Worm (Caenorhabditis elegans): Measurements from ENCODE around the gene mlc-2.

mlc-2 gene

DNA sequence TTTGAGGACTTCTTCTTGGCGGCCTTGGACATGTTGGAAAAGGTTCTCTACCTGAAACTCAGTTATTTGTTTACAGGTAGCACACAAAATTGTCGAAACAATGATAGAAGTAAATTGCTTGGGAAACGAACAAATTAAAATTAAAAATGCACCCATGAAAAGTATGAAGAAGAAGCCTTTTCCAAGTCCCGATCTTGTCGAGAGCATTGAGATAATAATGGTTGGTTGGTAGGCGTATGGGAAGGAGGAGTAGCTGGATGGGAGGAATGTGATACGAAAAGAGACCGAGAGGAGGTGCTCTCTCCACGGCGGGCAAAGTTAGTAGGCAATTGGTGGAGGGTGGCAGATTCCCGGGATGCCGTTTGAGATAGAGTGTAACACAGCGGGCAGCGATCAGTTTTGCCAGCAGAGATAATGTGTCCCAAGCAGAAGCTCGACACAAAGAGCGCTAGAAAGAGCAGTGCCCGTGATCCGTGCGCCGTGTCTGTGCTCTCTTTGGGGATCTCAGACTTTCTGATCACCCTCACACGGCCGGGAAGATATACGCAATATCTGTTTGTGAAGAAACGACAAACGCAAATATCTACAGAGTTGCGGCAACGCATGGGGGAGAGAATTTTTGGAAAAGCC lies at the start of gene mlc-2:
mlc-2 (minus strand) TSS at position 51 of the 630 bp plus-strand sequence.
- TF ChIP-seq nhr-77 (tag; optimal IDR thresholded peaks at IDR 0.05) (no peak), nhr-129 (tag; optimal IDR thresholded peaks at IDR 0.05) (peak; percentile 28), crh-2 (tag; optimal IDR thresholded peaks at IDR 0.05) (no peak), Y55F3AM.14 (GFP tag; optimal IDR thresholded peaks at IDR 0.05) (no peak), gmeb-1 (tag; optimal IDR thresholded peaks at IDR 0.05) (no peak), lin-39 (tag; optimal IDR thresholded peaks at IDR 0.05) (no peak), F13H6.1 (tag; optimal IDR thresholded peaks at IDR 0.05) (peak; percentile 84), ZK546.5 (tag; optimal IDR thresholded peaks at IDR 0.05) (no peak), sma-9 (GFP tag; optimal IDR thresholded peaks at IDR 0.05) (peak; percentile 14), sma-9 (tag; optimal IDR thresholded peaks at IDR 0.05) (no peak), R02D3.7 (tag; optimal IDR thresholded peaks at IDR 0.05) (no peak), unc-55 (GFP tag; optimal IDR thresholded peaks at IDR 0.05) (no peak)

DNA sequence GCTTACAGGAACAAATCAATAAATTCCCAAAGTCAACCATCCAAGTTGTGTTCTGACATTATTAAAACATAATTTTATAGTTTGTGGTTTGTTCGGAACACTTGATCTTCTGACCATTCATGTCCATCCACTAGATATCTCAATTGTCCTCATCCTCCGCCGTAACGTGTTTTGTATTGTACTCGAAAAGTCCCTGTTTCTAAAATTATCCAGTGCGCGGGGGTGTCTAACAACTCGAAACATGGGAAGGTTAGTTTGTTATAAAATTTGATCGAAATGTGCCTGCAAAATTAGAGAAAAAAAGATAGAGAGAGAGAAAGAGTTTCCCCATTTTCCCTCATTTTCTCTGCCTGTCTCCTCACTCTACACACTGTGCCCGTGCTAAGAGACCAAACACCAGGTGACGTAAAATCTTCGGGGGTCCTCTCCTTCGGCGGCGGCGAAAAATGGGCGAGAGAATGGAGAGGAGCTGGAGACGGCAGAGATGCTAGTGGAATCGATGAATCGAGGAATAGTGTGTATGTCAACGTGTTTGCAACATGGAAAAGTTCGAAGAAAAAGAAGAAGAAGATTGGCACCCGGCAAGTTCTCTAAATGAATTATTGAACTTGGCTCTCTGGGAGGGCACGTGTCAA lies 49.3 kb upstream of the mlc-2 start:
- TF ChIP-seq nhr-11 (tag; optimal IDR thresholded peaks at IDR 0.05) (no peak), zag-1 (tag; optimal IDR thresholded peaks at IDR 0.05) (peak; percentile 90), nhr-77 (tag; optimal IDR thresholded peaks at IDR 0.05) (peak; percentile 33), Y55F3AM.14 (GFP tag; optimal IDR thresholded peaks at IDR 0.05) (peak; percentile 86), ceh-82 (tag; optimal IDR thresholded peaks at IDR 0.05) (no peak), nhr-129 (tag; optimal IDR thresholded peaks at IDR 0.05) (peak; percentile 92), R02D3.7 (tag; optimal IDR thresholded peaks at IDR 0.05) (no peak), blmp-1 (tag; optimal IDR thresholded peaks at IDR 0.05; ENCODE audit: insufficient read depth) (peak; percentile 62), ceh-16 (tag; optimal IDR thresholded peaks at IDR 0.05) (peak; percentile 54), lin-11 (tag; optimal IDR thresholded peaks at IDR 0.05) (peak; percentile 33), nhr-23 (tag; optimal IDR thresholded peaks at IDR 0.05) (no peak), dmd-4 (tag; optimal IDR thresholded peaks at IDR 0.05) (no peak), mab-5 (tag; optimal IDR thresholded peaks at IDR 0.05) (peak; percentile 74), nhr-237 (tag; optimal IDR thresholded peaks at IDR 0.05) (no peak), gmeb-1 (tag; optimal IDR thresholded peaks at IDR 0.05) (peak; percentile 71), mdl-1 (tag; optimal IDR thresholded peaks at IDR 0.05) (peak; percentile 90 to 95), nhr-6 (tag; optimal IDR thresholded peaks at IDR 0.05) (peak; percentile 78), elt-1 (tag; optimal IDR thresholded peaks at IDR 0.05) (no peak), ama-1 (optimal IDR thresholded peaks at IDR 0.05) (no peak), unc-55 (GFP tag; optimal IDR thresholded peaks at IDR 0.05) (peak; percentile 91), peb-1 (tag; optimal IDR thresholded peaks at IDR 0.05) (no peak), ZK546.5 (tag; optimal IDR thresholded peaks at IDR 0.05) (no peak), aly-2 (tag; optimal IDR thresholded peaks at IDR 0.05) (no peak), crh-2 (tag; optimal IDR thresholded peaks at IDR 0.05) (peak; percentile 92), mbf-1 (tag; optimal IDR thresholded peaks at IDR 0.05) (no peak), nhr-25 (tag; optimal IDR thresholded peaks at IDR 0.05) (peak; percentile 59), lin-13 (GFP tag; optimal IDR thresholded peaks at IDR 0.05) (peak; percentile 66), fos-1 (tag; optimal IDR thresholded peaks at IDR 0.05) (peak; percentile 66), snpc-4 (tag; optimal IDR thresholded peaks at IDR 0.05) (peak; percentile 29), C34F6.9 (tag; optimal IDR thresholded peaks at IDR 0.05) (peak; percentile 77), nhr-21 (tag; optimal IDR thresholded peaks at IDR 0.05) (peak; percentile 71), ztf-1 (GFP tag; conservative IDR thresholded peaks at IDR 0.05) (no peak), F13H6.1 (tag; optimal IDR thresholded peaks at IDR 0.05) (peak; percentile 99), lsy-2 (tag; optimal IDR thresholded peaks at IDR 0.05) (peak; percentile 39 to 84), nhr-10 (tag; optimal IDR thresholded peaks at IDR 0.05) (no peak), egl-27 (tag; optimal IDR thresholded peaks at IDR 0.05) (peak; percentile 92), sem-4 (tag; optimal IDR thresholded peaks at IDR 0.05) (peak; percentile 93), sma-3 (GFP tag; optimal IDR thresholded peaks at IDR 0.05) (peak; percentile 77), sma-9 (GFP tag; optimal IDR thresholded peaks at IDR 0.05) (peak; percentile 100), sma-9 (tag; optimal IDR thresholded peaks at IDR 0.05) (peak; percentile 88), unc-39 (tag; optimal IDR thresholded peaks at IDR 0.05) (no peak), ztf-4 (tag; optimal IDR thresholded peaks at IDR 0.05) (peak; percentile 54)

Data from whole organism, L2 larva.